Worm (Caenorhabditis elegans) whole organism, L4 larva: ENCODE data around the gene hlh-3.
A peak's percentile ranks its signal among the peaks of the same experiment; 100 is the strongest.

ENCODE experiments used
- F37D6.2 ChIP-seq: sonication (generic microtip); optimal IDR thresholded peaks from 2 replicates; lab custom pipeline; 2016; ENCODE audit warnings: mild to moderate bottlenecking, missing genetic modification characterization, missing compliant biosample characterization
- F44E2.7 ChIP-seq: fragments of 200-800 bp; sonication (Bioruptor generic); IDR thresholded peaks from 2 replicates; pipeline ENCODE4 v2.1.2; 2022; ENCODE audit warnings: missing genetic modification characterization, missing compliant biosample characterization
- T20F7.1 ChIP-seq: fragments of 200-800 bp; sonication (Bioruptor generic); optimal IDR thresholded peaks from 2 replicates; lab custom pipeline; 2018; ENCODE audit warnings: mild to moderate bottlenecking, missing genetic modification characterization, missing compliant biosample characterization
- Y105C5A.15 ChIP-seq: fragments of 200-800 bp; sonication (Bioruptor generic); IDR thresholded peaks from 2 replicates; pipeline ENCODE4 v1.3.6; 2022; ENCODE audit warnings: missing genetic modification characterization, missing compliant biosample characterization
- Y75B8A.6 ChIP-seq: fragments of 200-800 bp; sonication (Bioruptor generic); IDR thresholded peaks from 2 replicates; pipeline ENCODE4 v1.3.6; 2022; ENCODE audit warnings: missing genetic modification reagents, missing genetic modification characterization, missing compliant biosample characterization
- ZK546.5 ChIP-seq, 2 experiments: sonication (generic microtip); optimal IDR thresholded peaks; 2 replicates each; lab custom pipeline; 2017; ENCODE audit warnings: missing biosample characterization in 2 of 2, missing genetic modification characterization in 2 of 2
- arid-1 ChIP-seq: fragments of 200-800 bp; sonication (Bioruptor generic); conservative IDR thresholded peaks from 2 replicates; pipeline ENCODE4 v1.3.6; 2022; ENCODE audit warnings: missing genetic modification reagents, missing genetic modification characterization, missing compliant biosample characterization
- attf-4 ChIP-seq: sonication (generic microtip); optimal IDR thresholded peaks from 3 replicates; lab custom pipeline; 2017; ENCODE audit warnings: missing biosample characterization, missing genetic modification characterization
- ceh-20 ChIP-seq: fragments of 200-800 bp; sonication (Bioruptor generic); IDR thresholded peaks from 2 replicates; pipeline ENCODE4 v1.3.6; 2022; ENCODE audit warnings: missing genetic modification reagents, missing genetic modification characterization, missing compliant biosample characterization
- ceh-28 ChIP-seq: fragments of 150-350 bp; optimal IDR thresholded peaks from 2 replicates; lab custom pipeline; 2014; ENCODE audit warnings: missing biosample characterization, missing genetic modification reagents, missing genetic modification characterization
- ceh-44 ChIP-seq: fragments of 200-800 bp; sonication (Bioruptor generic); IDR thresholded peaks from 2 replicates; pipeline ENCODE4 v1.3.6; 2022; ENCODE audit warnings: missing genetic modification reagents, missing genetic modification characterization, missing compliant biosample characterization
- ctbp-1 ChIP-seq: fragments of 200-800 bp; sonication (Bioruptor generic); IDR thresholded peaks from 2 replicates; pipeline ENCODE4 v1.3.6; 2022; ENCODE audit warnings: missing genetic modification reagents, missing genetic modification characterization, missing compliant biosample characterization
- daf-8 ChIP-seq: fragments of 200-800 bp; sonication (Bioruptor generic); IDR thresholded peaks from 2 replicates; pipeline ENCODE4 v1.3.6; 2022; ENCODE audit warnings: missing genetic modification characterization, missing compliant biosample characterization
- dmd-6 ChIP-seq: fragments of 200-800 bp; sonication (Bioruptor generic); IDR thresholded peaks from 2 replicates; pipeline ENCODE4 v1.3.6; 2022; ENCODE audit warnings: missing genetic modification reagents, missing genetic modification characterization, missing compliant biosample characterization
- dmd-8 ChIP-seq: fragments of 200-800 bp; sonication (Bioruptor generic); IDR thresholded peaks from 2 replicates; pipeline ENCODE4 v1.3.6; 2022; ENCODE audit warnings: missing genetic modification characterization, missing compliant biosample characterization
- dmd-9 ChIP-seq: fragments of 200-800 bp; sonication (Bioruptor generic); IDR thresholded peaks from 2 replicates; pipeline ENCODE4 v1.3.6; 2022; ENCODE audit warnings: missing genetic modification reagents, missing genetic modification characterization, missing compliant biosample characterization
- dve-1 ChIP-seq: sonication (generic microtip); optimal IDR thresholded peaks from 2 replicates; lab custom pipeline; 2017; ENCODE audit warnings: antibody characterized with exemption, mild to moderate bottlenecking, missing genetic modification characterization, missing compliant biosample characterization; ENCODE audit not compliant: insufficient read depth
- egl-43 ChIP-seq: fragments of 200-800 bp; sonication (Bioruptor generic); IDR thresholded peaks from 2 replicates; pipeline ENCODE4 v1.3.6; 2022; ENCODE audit warnings: missing genetic modification reagents, missing genetic modification characterization, missing compliant biosample characterization
- gei-8 ChIP-seq: fragments of 200-800 bp; sonication (Bioruptor generic); optimal IDR thresholded peaks from 2 replicates; lab custom pipeline; 2018; ENCODE audit warnings: mild to moderate bottlenecking, missing genetic modification characterization, missing compliant biosample characterization
- hif-1 ChIP-seq, 2 experiments: sonication (generic microtip); optimal IDR thresholded peaks; 2 replicates each; lab custom pipeline; 2016 to 2017; ENCODE audit warnings: missing compliant biosample characterization in 2 of 2, missing genetic modification characterization in 2 of 2, missing genetic modification reagents in 2 of 2, missing genotype in 2 of 2, mild to moderate bottlenecking in 1 of 2
- hlh-30 ChIP-seq: sonication (generic microtip); optimal IDR thresholded peaks from 2 replicates; lab custom pipeline; 2017; ENCODE audit warnings: antibody characterized with exemption, mild to moderate bottlenecking, missing genetic modification characterization, missing compliant biosample characterization; ENCODE audit not compliant: insufficient read depth
- hmg-1.1 ChIP-seq: fragments of 200-800 bp; sonication (Bioruptor generic); IDR thresholded peaks from 2 replicates; pipeline ENCODE4 v1.3.6; 2022; ENCODE audit warnings: missing genetic modification reagents, missing genetic modification characterization, missing compliant biosample characterization
- jun-1 ChIP-seq: fragments of 150-350 bp; optimal IDR thresholded peaks from 2 replicates; lab custom pipeline; 2014; ENCODE audit warnings: missing biosample characterization, missing genetic modification reagents, missing genetic modification characterization
- lim-7 ChIP-seq: fragments of 200-800 bp; sonication (Bioruptor generic); IDR thresholded peaks from 2 replicates; pipeline ENCODE4 v1.3.6; 2022; ENCODE audit warnings: missing genetic modification characterization, missing compliant biosample characterization
- lin-29 ChIP-seq: fragments of 200-800 bp; sonication (Bioruptor generic); IDR thresholded peaks from 2 replicates; pipeline ENCODE4 v1.3.6; 2022; ENCODE audit warnings: missing genetic modification reagents, missing genetic modification characterization, missing compliant biosample characterization
- lin-38 ChIP-seq: fragments of 200-800 bp; sonication (Bioruptor generic); IDR thresholded peaks from 2 replicates; pipeline ENCODE4 v1.3.6; 2022; ENCODE audit warnings: missing genetic modification reagents, missing genetic modification characterization, missing compliant biosample characterization
- lir-3 ChIP-seq: sonication (generic microtip); optimal IDR thresholded peaks from 2 replicates; lab custom pipeline; 2016; ENCODE audit warnings: mild to moderate bottlenecking, missing genetic modification characterization, missing compliant biosample characterization
- madf-9 ChIP-seq: fragments of 200-800 bp; sonication (Bioruptor generic); conservative IDR thresholded peaks from 2 replicates; pipeline ENCODE4 v1.3.6; 2022; ENCODE audit warnings: missing genetic modification reagents, missing genetic modification characterization, missing compliant biosample characterization
- mdl-1 ChIP-seq, 2 experiments: fragments of 150-350 bp in 1 of 2; sonication (generic microtip) in 1 of 2; optimal IDR thresholded peaks; 2 replicates each; lab custom pipeline; 2014 to 2017; ENCODE audit warnings: missing biosample characterization in 2 of 2, missing genetic modification characterization in 2 of 2
- mdt-29 ChIP-seq: fragments of 200-800 bp; sonication (Bioruptor generic); IDR thresholded peaks from 2 replicates; pipeline ENCODE4 v1.3.6; 2022; ENCODE audit warnings: missing genetic modification reagents, missing genetic modification characterization, missing compliant biosample characterization
- mxl-2 ChIP-seq: fragments of 200-800 bp; sonication (Bioruptor generic); conservative IDR thresholded peaks from 2 replicates; pipeline ENCODE4 v1.3.6; 2022; ENCODE audit warnings: missing genetic modification reagents, missing genetic modification characterization, missing compliant biosample characterization
- mxl-3 ChIP-seq: fragments of 200-800 bp; sonication (Bioruptor generic); optimal IDR thresholded peaks from 2 replicates; lab custom pipeline; 2018; ENCODE audit warnings: mild to moderate bottlenecking, missing genetic modification characterization, missing compliant biosample characterization
- nhr-237 ChIP-seq: sonication (generic microtip); optimal IDR thresholded peaks from 2 replicates; lab custom pipeline; 2017; ENCODE audit warnings: missing biosample characterization, missing genetic modification characterization
- nhr-25 ChIP-seq: sonication (generic microtip); optimal IDR thresholded peaks from 2 replicates; lab custom pipeline; 2017; ENCODE audit warnings: missing genetic modification characterization, mild to moderate bottlenecking, missing compliant biosample characterization, antibody characterized with exemption, moderate library complexity, borderline replicate concordance; ENCODE audit not compliant: insufficient read depth
- nhr-28 ChIP-seq: fragments of 150-350 bp; optimal IDR thresholded peaks from 2 replicates; lab custom pipeline; 2014; ENCODE audit warnings: missing biosample characterization, missing genetic modification characterization
- nhr-77 ChIP-seq: fragments of 150-350 bp; optimal IDR thresholded peaks from 2 replicates; lab custom pipeline; 2014; ENCODE audit warnings: missing biosample characterization, missing genetic modification characterization
- pha-4 ChIP-seq, 2 experiments: fragments of 150-350 bp in 1 of 2; fragments of 200-800 bp in 1 of 2; sonication (Bioruptor generic) in 1 of 2; IDR thresholded peaks in 1 of 2; optimal IDR thresholded peaks in 1 of 2; 2 replicates each; pipeline versions ENCODE4 v1.3.6 to Lab custom; 2014 to 2022; ENCODE audit warnings: missing genetic modification characterization in 2 of 2, missing genetic modification reagents in 2 of 2, missing biosample characterization in 1 of 2, missing compliant biosample characterization in 1 of 2
- pqm-1 ChIP-seq: sonication (generic microtip); optimal IDR thresholded peaks from 2 replicates; lab custom pipeline; 2017; ENCODE audit warnings: missing biosample characterization, missing genetic modification characterization
- saeg-2 ChIP-seq: fragments of 200-800 bp; sonication (Bioruptor generic); IDR thresholded peaks from 2 replicates; pipeline ENCODE4 v1.3.6; 2022; ENCODE audit warnings: missing genetic modification reagents, missing genetic modification characterization, missing compliant biosample characterization
- skn-1 ChIP-seq: fragments of 150-350 bp; optimal IDR thresholded peaks from 2 replicates; lab custom pipeline; 2014; ENCODE audit warnings: missing biosample characterization, missing genetic modification characterization
- snpc-4 ChIP-seq: fragments of 150-350 bp; optimal IDR thresholded peaks from 2 replicates; lab custom pipeline; 2014; ENCODE audit warnings: missing biosample characterization, missing genetic modification characterization
- spr-1 ChIP-seq: sonication (generic microtip); optimal IDR thresholded peaks from 2 replicates; lab custom pipeline; 2016; ENCODE audit warnings: mild to moderate bottlenecking, missing genetic modification characterization, missing compliant biosample characterization
- tag-97 ChIP-seq: fragments of 200-800 bp; sonication (Bioruptor generic); IDR thresholded peaks from 2 replicates; pipeline ENCODE4 v1.3.6; 2022; ENCODE audit warnings: missing genetic modification characterization, missing compliant biosample characterization
- unc-130 ChIP-seq: sonication (generic microtip); optimal IDR thresholded peaks from 2 replicates; lab custom pipeline; 2016; ENCODE audit warnings: missing genetic modification reagents, missing genetic modification characterization, missing compliant biosample characterization
- unc-39 ChIP-seq: sonication (generic microtip); optimal IDR thresholded peaks from 2 replicates; lab custom pipeline; 2017; ENCODE audit warnings: missing biosample characterization, missing genetic modification characterization
- unc-62 ChIP-seq, 3 experiments: fragments of 150-350 bp in 1 of 3; sonication (generic microtip); optimal IDR thresholded peaks in 2 of 3; peaks in 1 of 3; 1 replicate in 1 of 3; 2 replicates in 2 of 3; lab custom pipeline; 2014 to 2017; ENCODE audit warnings: missing biosample characterization in 3 of 3, missing genetic modification characterization in 3 of 3, missing genetic modification reagents in 3 of 3, missing genotype in 1 of 3
- vab-7 ChIP-seq: fragments of 200-800 bp; sonication (Bioruptor generic); IDR thresholded peaks from 2 replicates; pipeline ENCODE4 v1.3.6; 2022; ENCODE audit warnings: missing genetic modification reagents, missing genetic modification characterization, missing compliant biosample characterization
- zfp-2 ChIP-seq: sonication (generic microtip); optimal IDR thresholded peaks from 2 replicates; lab custom pipeline; 2016; ENCODE audit warnings: mild to moderate bottlenecking, missing genetic modification characterization, missing compliant biosample characterization
- zip-11 ChIP-seq: fragments of 200-800 bp; sonication (Bioruptor generic); IDR thresholded peaks from 2 replicates; pipeline ENCODE4 v1.3.6; 2022; ENCODE audit warnings: missing genetic modification characterization, missing compliant biosample characterization
- ztf-7 ChIP-seq: fragments of 150-350 bp; optimal IDR thresholded peaks from 2 replicates; lab custom pipeline; 2014; ENCODE audit warnings: missing biosample characterization, missing genetic modification characterization

hlh-3 gene

ce11 chrII:9112851-9113250 lies 26.4 kb downstream of the hlh-3 start, which contains the start of gene jun-1 (continued):
- TF ChIP-seq unc-39 (tag; lab: Kevin White, UChicago) (no peak), lin-29 (GFP tag; lab: Robert Waterston, UW) (no peak), snpc-4 (tag; lab: Kevin White, UChicago) (no peak), zfp-2 (tag; lab: Kevin White, UChicago) (no peak), mxl-3 (GFP tag; lab: Kevin White, UChicago) (peak; percentile 56), tag-97 (GFP tag; lab: Robert Waterston, UW) (no peak), T20F7.1 (GFP tag; lab: Kevin White, UChicago) (peak; percentile 71), daf-8 (no peak), mdl-1 (tag; optimal IDR thresholded peaks at IDR 0.05; lab: Kevin White, UChicago) (peak in 1 of 2 experiments; percentile 72), dmd-9 (GFP tag; lab: Robert Waterston, UW) (no peak), ceh-28 (tag; lab: Kevin White, UChicago) (no peak), zip-11 (GFP tag; lab: Robert Waterston, UW) (no peak), ztf-7 (tag; lab: Kevin White, UChicago) (no peak), pqm-1 (tag; lab: Kevin White, UChicago) (no peak), nhr-237 (tag; lab: Kevin White, UChicago) (peak; percentile 25), lim-7 (GFP tag; lab: Robert Waterston, UW) (no peak), spr-1 (tag; lab: Kevin White, UChicago) (peak; percentile 51), dve-1 (tag; lab: Kevin White, UChicago) (peak; percentile 93), unc-62 (GFP tag; optimal IDR thresholded peaks at IDR 0.05 in 1 of 2; lab: Kevin White, UChicago) (peak in 1 of 2 experiments; percentile 100), unc-62 (tag; optimal IDR thresholded peaks at IDR 0.05; lab: Kevin White, UChicago) (no peak), F44E2.7 (GFP tag; lab: Robert Waterston, UW) (no peak), ZK546.5 (tag; optimal IDR thresholded peaks at IDR 0.05; lab: Kevin White, UChicago) (no peak), lir-3 (no peak), saeg-2 (GFP tag; lab: Robert Waterston, UW) (no peak), nhr-28 (tag; lab: Kevin White, UChicago) (peak; percentile 89), arid-1 (GFP tag; lab: Robert Waterston, UW) (no peak), nhr-25 (tag; lab: Kevin White, UChicago) (peak; percentile 45), ceh-20 (GFP tag; lab: Robert Waterston, UW) (0 out of 2 replicates have a peak, but pooled peaks have one; percentile 35), unc-130 (no peak), egl-43 (GFP tag; lab: Robert Waterston, UW) (no peak), nhr-77 (tag; lab: Kevin White, UChicago) (peak; percentile 93), hmg-1.1 (GFP tag; lab: Robert Waterston, UW) (peak; percentile 67; the same call in 1 of the 2 replicates), mxl-2 (GFP tag; lab: Robert Waterston, UW) (no peak), pha-4 (GFP tag; IDR thresholded peaks at IDR 0.05; lab: Robert Waterston, UW) (0 out of 2 replicates have a peak, but pooled peaks have one; percentile 22), pha-4 (tag; optimal IDR thresholded peaks at IDR 0.05; lab: Kevin White, UChicago) (no peak), Y75B8A.6 (GFP tag; lab: Robert Waterston, UW) (no peak), Y105C5A.15 (GFP tag; lab: Robert Waterston, UW) (no peak), gei-8 (GFP tag; lab: Kevin White, UChicago) (no peak), jun-1 (no peak), lin-38 (GFP tag; lab: Robert Waterston, UW) (peak; percentile 55), dmd-6 (peak; percentile 74), attf-4 (tag; lab: Kevin White, UChicago) (no peak), skn-1 (tag; lab: Kevin White, UChicago) (no peak), mdt-29 (GFP tag; lab: Robert Waterston, UW) (0 out of 2 replicates have a peak, but pooled peaks have one; percentile 40), ctbp-1 (GFP tag; lab: Robert Waterston, UW) (peak; percentile 39), dmd-8 (GFP tag; lab: Robert Waterston, UW) (no peak), ceh-44 (no peak), hif-1 (tag; optimal IDR thresholded peaks at IDR 0.05; lab: Kevin White, UChicago) (peak in 1 of 2 experiments; percentile 57), F37D6.2 (peak; percentile 38), madf-9 (GFP tag; lab: Robert Waterston, UW) (no peak), vab-7 (GFP tag; lab: Robert Waterston, UW) (no peak), hlh-30 (tag; lab: Kevin White, UChicago) (peak; percentile 95)
